Worm (Caenorhabditis elegans): ENCODE measurements around the gene F26C11.3.

DNA sequence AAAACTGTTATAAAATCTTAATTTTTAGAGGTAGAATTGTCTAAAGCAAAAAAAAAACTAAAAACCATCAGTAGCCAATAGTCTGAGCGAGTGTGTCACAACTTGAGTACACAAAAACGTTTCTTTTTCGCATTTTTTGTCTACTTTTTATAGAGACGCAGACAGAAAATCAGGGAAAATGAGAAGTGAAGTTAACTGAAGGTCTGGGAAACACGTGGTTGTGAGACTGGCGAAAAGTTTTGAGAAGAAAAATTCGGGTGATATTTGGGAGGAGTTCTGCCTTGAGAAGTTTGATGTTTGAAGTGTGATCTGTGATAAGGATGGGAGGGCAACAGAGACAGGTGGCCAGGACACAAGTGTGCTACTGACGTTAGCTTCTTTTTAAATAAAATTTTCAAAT, 22.7 kb upstream of the F26C11.3 start:
- TF ChIP-seq nhr-28 (tag; optimal IDR thresholded peaks at IDR 0.05) (no peak), mep-1 (tag; optimal IDR thresholded peaks at IDR 0.05) (no peak), sem-2 (GFP tag; optimal IDR thresholded peaks at IDR 0.05) (no peak), M03D4.4 (tag; optimal IDR thresholded peaks at IDR 0.05) (no peak), pha-4 (tag; optimal IDR thresholded peaks at IDR 0.05) (no peak), ztf-11 (tag; optimal IDR thresholded peaks at IDR 0.05) (no peak), snpc-4 (tag; optimal IDR thresholded peaks at IDR 0.05) (no peak), unc-62 (GFP tag; optimal IDR thresholded peaks at IDR 0.05) (no peak), nhr-76 (tag; optimal IDR thresholded peaks at IDR 0.05) (no peak), mab-5 (tag; optimal IDR thresholded peaks at IDR 0.05) (no peak), blmp-1 (tag; optimal IDR thresholded peaks at IDR 0.05) (no peak), elt-3 (tag; optimal IDR thresholded peaks at IDR 0.05) (no peak), sptf-1 (tag; optimal IDR thresholded peaks at IDR 0.05) (no peak), ham-2 (GFP tag; optimal IDR thresholded peaks at IDR 0.05) (no peak)
